Fruit fly (Drosophila melanogaster): Measurements from ENCODE around the gene Srp72.
A peak's percentile ranks its signal among the peaks of the same experiment; 100 is the strongest.

Srp72 gene

DNA sequence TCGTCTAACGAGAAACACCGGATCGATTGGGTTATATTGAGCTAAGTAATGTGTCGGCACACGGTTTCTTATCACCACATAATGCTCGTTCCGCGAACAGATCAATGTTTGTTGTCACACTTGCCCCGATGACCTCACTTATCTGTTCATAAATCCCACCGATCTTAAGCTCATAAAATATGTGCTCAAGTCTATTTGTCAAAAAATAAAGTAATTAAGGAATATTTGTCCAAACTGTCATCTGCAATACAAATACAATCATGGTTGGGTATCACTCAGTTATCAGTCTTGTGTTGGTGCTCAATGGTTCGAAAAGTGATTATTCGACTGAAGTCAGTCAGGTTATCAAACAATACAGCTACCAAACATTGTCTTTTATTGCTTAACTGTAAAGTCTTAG lies 40.3 kb upstream of the Srp72 start (continued):
- TF ChIP-seq grn (GFP tag; optimal IDR thresholded peaks at IDR 0.05): peak; percentile 28
- TF ChIP-seq luna (GFP tag; optimal IDR thresholded peaks at IDR 0.05): no peak
- TF ChIP-seq HmgZ (tag; optimal IDR thresholded peaks at IDR 0.05): no peak
- no peak for TF ChIP-seq NK7.1 (GFP tag; optimal IDR thresholded peaks at IDR 0.05)
- TF ChIP-seq dimm (GFP tag; IDR thresholded peaks at IDR 0.05): no peak
- TF ChIP-seq chinmo (GFP tag; IDR thresholded peaks at IDR 0.05; ENCODE audit: partially characterized antibody): 0 out of 4 replicates have a peak, but pooled peaks have one; percentile 14
- no peak for TF ChIP-seq CG4730 (GFP tag; IDR thresholded peaks at IDR 0.05)
- no peak for TF ChIP-seq sc (optimal IDR thresholded peaks at IDR 0.05)
- no peak for TF ChIP-seq sc (GFP tag; optimal IDR thresholded peaks at IDR 0.05)
- TF ChIP-seq CG9437 (GFP tag; optimal IDR thresholded peaks at IDR 0.05): no peak
- peak in 1 of 2 experiments; percentile 77 for TF ChIP-seq Hr78 (GFP tag; optimal IDR thresholded peaks at IDR 0.05)
- TF ChIP-seq NC2α (GFP tag; optimal IDR thresholded peaks at IDR 0.05): no peak
- no peak for TF ChIP-seq zfh1 (GFP tag; IDR thresholded peaks at IDR 0.05)
- TF ChIP-seq CG7357 (GFP tag; IDR thresholded peaks at IDR 0.05): no peak
- TF ChIP-seq HLH3B (GFP tag; IDR thresholded peaks at IDR 0.05): no peak
- TF ChIP-seq vvl (GFP tag; IDR thresholded peaks at IDR 0.05): no peak
- no peak for TF ChIP-seq esg (GFP tag; conservative IDR thresholded peaks at IDR 0.05)
- TF ChIP-seq CG1024 (GFP tag; IDR thresholded peaks at IDR 0.05): no peak
- no peak for TF ChIP-seq Drgx (GFP tag; IDR thresholded peaks at IDR 0.05)
- TF ChIP-seq CG6254 (GFP tag; optimal IDR thresholded peaks at IDR 0.05): no peak
- TF ChIP-seq Fer3 (tag; optimal IDR thresholded peaks at IDR 0.05): no peak
- TF ChIP-seq CG9727 (GFP tag; optimal IDR thresholded peaks at IDR 0.05): peak; percentile 52
- no peak for TF ChIP-seq so (GFP tag; IDR thresholded peaks at IDR 0.05)
- TF ChIP-seq Scr (GFP tag; IDR thresholded peaks at IDR 0.05; ENCODE audit: partially characterized antibody): no peak
- no peak for TF ChIP-seq bab2 (GFP tag; optimal IDR thresholded peaks at IDR 0.05)
- no peak for TF ChIP-seq CG13775 (GFP tag; optimal IDR thresholded peaks at IDR 0.05)
- TF ChIP-seq Ptx1 (GFP tag; IDR thresholded peaks at IDR 0.05): no peak
- no peak for TF ChIP-seq gce (GFP tag; IDR thresholded peaks at IDR 0.05)
- no peak for TF ChIP-seq Mad (GFP tag; optimal IDR thresholded peaks at IDR 0.05)
- no peak for TF ChIP-seq shn (GFP tag; optimal IDR thresholded peaks at IDR 0.05)
- no peak for TF ChIP-seq Hey (tag; optimal IDR thresholded peaks at IDR 0.05)
- no peak for TF ChIP-seq az2 (GFP tag; optimal IDR thresholded peaks at IDR 0.05)
- no peak for TF ChIP-seq Dip2 (GFP tag; IDR thresholded peaks at IDR 0.05)
- no peak for TF ChIP-seq sqz (GFP tag; optimal IDR thresholded peaks at IDR 0.05)
- peak; percentile 54; the same call in 1 of the 2 replicates for TF ChIP-seq Xrp1 (GFP tag; IDR thresholded peaks at IDR 0.05)
- TF ChIP-seq h (optimal IDR thresholded peaks at IDR 0.05): no peak
- TF ChIP-seq Med (GFP tag): peak; percentile 80
- peak; percentile 16 for TF ChIP-seq Lhr (GFP tag; optimal IDR thresholded peaks at IDR 0.05)
- TF ChIP-seq Gsc (GFP tag; IDR thresholded peaks at IDR 0.05): no peak
- TF ChIP-seq dan (GFP tag; IDR thresholded peaks at IDR 0.05): no peak
- no peak for TF ChIP-seq gsb (GFP tag; IDR thresholded peaks at IDR 0.05)
- TF ChIP-seq CG34422 (GFP tag; IDR thresholded peaks at IDR 0.05): no peak
- no peak for TF ChIP-seq unc-4 (GFP tag; IDR thresholded peaks at IDR 0.05; ENCODE audit: partially characterized antibody)
- TF ChIP-seq PHDP (tag; optimal IDR thresholded peaks at IDR 0.05): no peak
- TF ChIP-seq exex (tag; optimal IDR thresholded peaks at IDR 0.05): peak; percentile 37
- TF ChIP-seq ewg (GFP tag; optimal IDR thresholded peaks at IDR 0.05): no peak
- TF ChIP-seq CG7745 (tag; optimal IDR thresholded peaks at IDR 0.05): peak; percentile 61
- TF ChIP-seq org-1 (GFP tag; optimal IDR thresholded peaks at IDR 0.05): peak; percentile 10
- no peak for TF ChIP-seq Jarid2 (GFP tag; optimal IDR thresholded peaks at IDR 0.05)
- TF ChIP-seq CG6791 (GFP tag; IDR thresholded peaks at IDR 0.05; ENCODE audit: partially characterized antibody): no peak
- TF ChIP-seq Antp (GFP tag; optimal IDR thresholded peaks at IDR 0.05): no peak
- TF ChIP-seq Doc2 (GFP tag; IDR thresholded peaks at IDR 0.05): no peak
- TF ChIP-seq Pdp1 (GFP tag; optimal IDR thresholded peaks at IDR 0.05): peak in 1 of 2 experiments; percentile 41
